Fruit fly (Drosophila melanogaster): ENCODE measurements around the gene CG31743.

CG31743 gene

dm6 chr2L:16852318-16852932 lies 26.9 kb upstream of the CG31743 start, which contains the start of gene CG31810:
Gene CG31810 (minus strand): TSS chr2L:16852368.
- TF ChIP-seq pan (optimal IDR thresholded peaks at IDR 0.05): no peak
- TF ChIP-seq Dll (optimal IDR thresholded peaks at IDR 0.05): no peak
- no peak for TF ChIP-seq CG8478 (optimal IDR thresholded peaks at IDR 0.05)
- no peak for TF ChIP-seq usp (GFP tag; optimal IDR thresholded peaks at IDR 0.05)
- TF ChIP-seq EcR (GFP tag; optimal IDR thresholded peaks at IDR 0.05): no peak
- no peak for TF ChIP-seq psq (optimal IDR thresholded peaks at IDR 0.05)

- TF ChIP-seq Dll (optimal IDR thresholded peaks at IDR 0.05): no peak
- no peak for TF ChIP-seq usp (GFP tag; optimal IDR thresholded peaks at IDR 0.05)
- TF ChIP-seq psq (optimal IDR thresholded peaks at IDR 0.05): no peak
- no peak for TF ChIP-seq CG8478 (optimal IDR thresholded peaks at IDR 0.05)
- TF ChIP-seq EcR (GFP tag; optimal IDR thresholded peaks at IDR 0.05): no peak
These were observed 22.2 kb upstream of the CG31743 start for dm6 chr2L:16857131-16857530.

- no peak for TF ChIP-seq pan (optimal IDR thresholded peaks at IDR 0.05)
- no peak for TF ChIP-seq psq (optimal IDR thresholded peaks at IDR 0.05)
- TF ChIP-seq EcR (GFP tag; optimal IDR thresholded peaks at IDR 0.05): no peak
- TF ChIP-seq usp (GFP tag; optimal IDR thresholded peaks at IDR 0.05): no peak
- TF ChIP-seq CG8478 (optimal IDR thresholded peaks at IDR 0.05): no peak
- TF ChIP-seq Dll (optimal IDR thresholded peaks at IDR 0.05): no peak
These were observed 21.7 kb upstream of the CG31743 start for dm6 chr2L:16857665-16858064.

- TF ChIP-seq CG8478 (optimal IDR thresholded peaks at IDR 0.05): no peak
- peak; percentile 40 for TF ChIP-seq pan (optimal IDR thresholded peaks at IDR 0.05)
- TF ChIP-seq psq (optimal IDR thresholded peaks at IDR 0.05): no peak
These were observed 20.8 kb upstream of the CG31743 start, which contains the start of gene CG31809 for dm6 chr2L:16858466-16859007. Gene CG31809 (minus strand): TSS chr2L:16858714.

- TF ChIP-seq CG8478 (optimal IDR thresholded peaks at IDR 0.05) (no peak), usp (GFP tag; optimal IDR thresholded peaks at IDR 0.05) (no peak), psq (optimal IDR thresholded peaks at IDR 0.05) (no peak), Dll (optimal IDR thresholded peaks at IDR 0.05) (no peak), pan (optimal IDR thresholded peaks at IDR 0.05) (peak; percentile 57), EcR (GFP tag; optimal IDR thresholded peaks at IDR 0.05) (no peak)
These were observed 20.2 kb upstream of the CG31743 start for dm6 chr2L:16859103-16859502.

dm6 chr2L:16859566-16859965 lies 19.8 kb upstream of the CG31743 start:
- TF ChIP-seq EcR (GFP tag; optimal IDR thresholded peaks at IDR 0.05) (no peak), CG8478 (optimal IDR thresholded peaks at IDR 0.05) (no peak), pan (optimal IDR thresholded peaks at IDR 0.05) (no peak), psq (optimal IDR thresholded peaks at IDR 0.05) (no peak)

dm6 chr2L:16861126-16861525 lies 18.2 kb upstream of the CG31743 start, which contains the start of gene CG6012:
Gene CG6012 (minus strand): TSS chr2L:16861489.
- no peak for TF ChIP-seq EcR (GFP tag; optimal IDR thresholded peaks at IDR 0.05)
- no peak for TF ChIP-seq pan (optimal IDR thresholded peaks at IDR 0.05)
- no peak for TF ChIP-seq Dll (optimal IDR thresholded peaks at IDR 0.05)
- no peak for TF ChIP-seq psq (optimal IDR thresholded peaks at IDR 0.05)
- no peak for TF ChIP-seq CG8478 (optimal IDR thresholded peaks at IDR 0.05)
- TF ChIP-seq usp (GFP tag; optimal IDR thresholded peaks at IDR 0.05): no peak

- TF ChIP-seq Dll (optimal IDR thresholded peaks at IDR 0.05): no peak
- no peak for TF ChIP-seq EcR (GFP tag; optimal IDR thresholded peaks at IDR 0.05)
- TF ChIP-seq CG8478 (optimal IDR thresholded peaks at IDR 0.05): no peak
- no peak for TF ChIP-seq pan (optimal IDR thresholded peaks at IDR 0.05)
- no peak for TF ChIP-seq usp (GFP tag; optimal IDR thresholded peaks at IDR 0.05)
- no peak for TF ChIP-seq psq (optimal IDR thresholded peaks at IDR 0.05)
These were observed 16.8 kb upstream of the CG31743 start for dm6 chr2L:16862526-16862925.

- TF ChIP-seq EcR (GFP tag; optimal IDR thresholded peaks at IDR 0.05) (no peak), Dll (optimal IDR thresholded peaks at IDR 0.05) (no peak), pan (optimal IDR thresholded peaks at IDR 0.05) (no peak), CG8478 (optimal IDR thresholded peaks at IDR 0.05) (no peak), psq (optimal IDR thresholded peaks at IDR 0.05) (no peak), usp (GFP tag; optimal IDR thresholded peaks at IDR 0.05) (no peak)
These were observed 10.4 kb upstream of the CG31743 start for dm6 chr2L:16868897-16869324.

dm6 chr2L:16874924-16875323 lies 4.4 kb upstream of the CG31743 start:
- TF ChIP-seq psq (optimal IDR thresholded peaks at IDR 0.05) (no peak), Dll (optimal IDR thresholded peaks at IDR 0.05) (no peak), pan (optimal IDR thresholded peaks at IDR 0.05) (no peak), usp (GFP tag; optimal IDR thresholded peaks at IDR 0.05) (no peak), CG8478 (optimal IDR thresholded peaks at IDR 0.05) (no peak), EcR (GFP tag; optimal IDR thresholded peaks at IDR 0.05) (no peak)

dm6 chr2L:16876555-16876954 lies 2.8 kb upstream of the CG31743 start:
- TF ChIP-seq Dll (optimal IDR thresholded peaks at IDR 0.05) (no peak), usp (GFP tag; optimal IDR thresholded peaks at IDR 0.05) (no peak), pan (optimal IDR thresholded peaks at IDR 0.05) (no peak), psq (optimal IDR thresholded peaks at IDR 0.05) (no peak), CG8478 (optimal IDR thresholded peaks at IDR 0.05) (no peak), EcR (GFP tag; optimal IDR thresholded peaks at IDR 0.05) (no peak)

- TF ChIP-seq pan (optimal IDR thresholded peaks at IDR 0.05) (no peak), usp (GFP tag; optimal IDR thresholded peaks at IDR 0.05) (no peak), CG8478 (optimal IDR thresholded peaks at IDR 0.05) (no peak), Dll (optimal IDR thresholded peaks at IDR 0.05) (no peak), psq (optimal IDR thresholded peaks at IDR 0.05) (no peak), EcR (GFP tag; optimal IDR thresholded peaks at IDR 0.05) (no peak)
These were observed 1.6 kb upstream of the CG31743 start for dm6 chr2L:16877678-16878077.

All from whole organism.